Fruit fly (Drosophila melanogaster): Measurements from ENCODE around the gene pira.

pira gene

DNA sequence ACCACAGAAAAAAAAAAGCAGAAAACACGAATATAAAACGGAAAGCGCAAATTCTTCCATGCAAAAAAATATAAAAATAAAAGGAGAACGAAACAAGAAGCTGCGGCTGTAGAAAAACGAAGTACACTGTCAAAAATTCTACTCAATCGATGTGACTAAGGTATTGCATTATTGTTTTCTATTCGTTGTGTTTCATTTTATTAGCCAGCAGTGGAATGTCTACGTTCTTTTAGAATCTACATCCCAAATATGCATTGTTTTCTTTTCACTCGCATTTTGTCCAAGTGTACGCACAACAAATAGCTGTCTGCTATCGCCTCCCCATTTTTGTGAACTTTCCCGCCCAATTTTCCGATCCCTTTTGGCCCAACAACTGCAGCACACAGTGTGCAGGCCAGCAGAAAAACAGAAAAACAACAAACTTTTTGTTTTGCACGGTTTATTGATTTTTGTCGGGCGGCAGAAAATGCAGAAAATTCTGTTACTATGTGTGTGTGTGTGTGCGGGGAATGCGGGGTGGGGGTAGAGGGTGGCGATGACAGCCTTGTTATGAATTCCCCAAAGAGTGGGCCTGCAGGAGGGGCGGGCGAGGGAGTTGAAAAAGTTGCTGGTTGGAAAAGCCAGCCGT lies 44.1 kb downstream of the pira start (continued):
- TF ChIP-seq CG33557 (GFP tag; optimal IDR thresholded peaks at IDR 0.05) (no peak), en (GFP tag; optimal IDR thresholded peaks at IDR 0.05) (peak; percentile 42), CG15514 (GFP tag; optimal IDR thresholded peaks at IDR 0.05) (peak; percentile 37), Gsc (GFP tag; IDR thresholded peaks at IDR 0.05) (no peak), CG8765 (GFP tag; IDR thresholded peaks at IDR 0.05) (no peak), CG7357 (GFP tag; IDR thresholded peaks at IDR 0.05) (peak; percentile 55; the same call in 1 of the 3 replicates), ase (GFP tag; IDR thresholded peaks at IDR 0.05) (0 out of 3 replicates have a peak, but pooled peaks have one; percentile 49), ranshi (GFP tag; IDR thresholded peaks at IDR 0.05) (peak; percentile 69), wor (GFP tag; IDR thresholded peaks at IDR 0.05) (peak; percentile 30; the same call in 1 of the 2 replicates), schlank (tag; optimal IDR thresholded peaks at IDR 0.05) (peak; percentile 9), sd (tag; optimal IDR thresholded peaks at IDR 0.05) (no peak), CG7928 (GFP tag; optimal IDR thresholded peaks at IDR 0.05) (peak; percentile 2), sisA (GFP tag; IDR thresholded peaks at IDR 0.05) (peak; percentile 66), CG11085 (GFP tag; IDR thresholded peaks at IDR 0.05) (peak; percentile 51; the same call in 1 of the 2 replicates), Vsx1 (GFP tag; optimal IDR thresholded peaks at IDR 0.05) (peak; percentile 40), CG18476 (GFP tag; optimal IDR thresholded peaks at IDR 0.05) (peak; percentile 22), crp (GFP tag; optimal IDR thresholded peaks at IDR 0.05) (peak in 1 of 2 experiments; percentile 3), Dp (GFP tag; optimal IDR thresholded peaks at IDR 0.05) (no peak), gcm2 (GFP tag; optimal IDR thresholded peaks at IDR 0.05) (peak; percentile 40), CG16779 (GFP tag; IDR thresholded peaks at IDR 0.05) (no peak), fd3F (GFP tag; optimal IDR thresholded peaks at IDR 0.05) (peak; percentile 3), dmrt99B (tag; optimal IDR thresholded peaks at IDR 0.05) (peak; percentile 78), CG2199 (GFP tag; IDR thresholded peaks at IDR 0.05) (no peak), CG34422 (GFP tag; IDR thresholded peaks at IDR 0.05) (peak; percentile 41; the same call in 1 of the 3 replicates), bsh (GFP tag; optimal IDR thresholded peaks at IDR 0.05) (peak; percentile 70 to 83), gsb (GFP tag; IDR thresholded peaks at IDR 0.05) (peak; percentile 16; the same call in 1 of the 2 replicates), CG13624 (GFP tag; optimal IDR thresholded peaks at IDR 0.05) (peak; percentile 74), tio (GFP tag; optimal IDR thresholded peaks at IDR 0.05) (peak; percentile 60), fru (optimal IDR thresholded peaks at IDR 0.05) (no peak), Fer1 (GFP tag; optimal IDR thresholded peaks at IDR 0.05) (peak; percentile 73), CG7372 (GFP tag; IDR thresholded peaks at IDR 0.05) (0 out of 2 replicates have a peak, but pooled peaks have one; percentile 20), CG14710 (tag; optimal IDR thresholded peaks at IDR 0.05) (peak; percentile 54), pum (GFP tag; optimal IDR thresholded peaks at IDR 0.05) (peak; percentile 75), CG16815 (GFP tag; optimal IDR thresholded peaks at IDR 0.05) (peak; percentile 62), lmd (GFP tag; IDR thresholded peaks at IDR 0.05) (peak; percentile 67), row (GFP tag; IDR thresholded peaks at IDR 0.05) (peak; percentile 74), CG17385 (GFP tag; optimal IDR thresholded peaks at IDR 0.05) (peak; percentile 41), gcm (GFP tag; optimal IDR thresholded peaks at IDR 0.05) (no peak), CG12155 (GFP tag; optimal IDR thresholded peaks at IDR 0.05) (peak; percentile 51), ash1 (GFP tag; optimal IDR thresholded peaks at IDR 0.05) (no peak), CG11398 (GFP tag; optimal IDR thresholded peaks at IDR 0.05) (peak; percentile 52), CG13287 (GFP tag; IDR thresholded peaks at IDR 0.05; ENCODE audit: partially characterized antibody) (no peak), hb (GFP tag; IDR thresholded peaks at IDR 0.05; ENCODE audit: partially characterized antibody) (no peak), tin (GFP tag; optimal IDR thresholded peaks at IDR 0.05) (peak; percentile 77), fd64A (GFP tag; optimal IDR thresholded peaks at IDR 0.05) (no peak), CG10267 (tag; optimal IDR thresholded peaks at IDR 0.05) (peak; percentile 63), Tbp (GFP tag; optimal IDR thresholded peaks at IDR 0.05) (no peak), emc (GFP tag; optimal IDR thresholded peaks at IDR 0.05) (peak; percentile 32), tna (GFP tag; IDR thresholded peaks at IDR 0.05; ENCODE audit: partially characterized antibody) (no peak), zen (tag; optimal IDR thresholded peaks at IDR 0.05) (peak; percentile 23)

Data from whole organism, embryonic.